Fruit fly (Drosophila melanogaster) whole organism, embryonic: Measurements from ENCODE around the gene Rab40.

ENCODE experiments used
- Ada2b ChIP-seq: fragments of 200-800 bp; sonication (Bioruptor generic); IDR thresholded peaks from 2 replicates; pipeline ENCODE4 v1.3.6; 2022; ENCODE audit warnings: missing biosample characterization, missing genetic modification characterization
- Atf-2 ChIP-seq: fragments of 200-800 bp; sonication (Bioruptor generic); optimal IDR thresholded peaks from 2 replicates; lab custom pipeline; 2016; ENCODE audit warnings: missing biosample characterization, missing genetic modification characterization
- CG1024 ChIP-seq: fragments of 200-800 bp; sonication (Bioruptor generic); IDR thresholded peaks from 2 replicates; pipeline ENCODE4 v1.3.6; 2022; ENCODE audit warnings: missing biosample characterization, missing genetic modification characterization
- CG10274 ChIP-seq: fragments of 200-800 bp; sonication (Bioruptor generic); optimal IDR thresholded peaks from 3 replicates; lab custom pipeline; 2017; ENCODE audit warnings: missing biosample characterization, mild to moderate bottlenecking, missing genetic modification characterization
- CG11723 ChIP-seq: fragments of 200-800 bp; sonication (Bioruptor generic); optimal IDR thresholded peaks from 2 replicates; lab custom pipeline; 2017; ENCODE audit warnings: missing biosample characterization, mild to moderate bottlenecking, missing genetic modification characterization
- CG12391 ChIP-seq: fragments of 200-800 bp; sonication (Bioruptor generic); optimal IDR thresholded peaks from 3 replicates; lab custom pipeline; 2018; ENCODE audit warnings: missing biosample characterization, mild to moderate bottlenecking, missing genetic modification characterization, moderate library complexity
- CG12769 ChIP-seq: fragments of 200-800 bp; sonication (Bioruptor generic); optimal IDR thresholded peaks from 2 replicates; lab custom pipeline; 2019; ENCODE audit warnings: missing biosample characterization, mild to moderate bottlenecking, missing genetic modification characterization, moderate library complexity
- CG12942 ChIP-seq: fragments of 200-800 bp; sonication (Bioruptor generic); optimal IDR thresholded peaks from 3 replicates; lab custom pipeline; 2016; ENCODE audit warnings: missing biosample characterization, missing genetic modification characterization
- CG13775 ChIP-seq: fragments of 200-800 bp; sonication (Bioruptor generic); optimal IDR thresholded peaks from 3 replicates; lab custom pipeline; 2017; ENCODE audit warnings: missing biosample characterization, mild to moderate bottlenecking, missing genetic modification characterization
- CG14667 ChIP-seq: fragments of 200-800 bp; sonication (Bioruptor generic); IDR thresholded peaks from 2 replicates; pipeline ENCODE4 v1.3.6; 2022; ENCODE audit warnings: missing biosample characterization, missing genetic modification characterization
- CG15011 ChIP-seq: fragments of 200-800 bp; sonication (Bioruptor generic); optimal IDR thresholded peaks from 3 replicates; lab custom pipeline; 2018; ENCODE audit warnings: missing biosample characterization, mild to moderate bottlenecking, missing genetic modification characterization
- CG17359 ChIP-seq: fragments of 200-800 bp; sonication (Bioruptor generic); optimal IDR thresholded peaks from 3 replicates; lab custom pipeline; 2018; ENCODE audit warnings: missing biosample characterization, mild to moderate bottlenecking, missing genetic modification characterization, moderate library complexity
- CG1832 ChIP-seq: fragments of 200-800 bp; sonication (Bioruptor generic); optimal IDR thresholded peaks from 2 replicates; lab custom pipeline; 2017; ENCODE audit warnings: missing biosample characterization, mild to moderate bottlenecking, missing genetic modification characterization, inconsistent platforms
- CG2678 ChIP-seq: fragments of 200-800 bp; sonication (Bioruptor generic); optimal IDR thresholded peaks from 3 replicates; lab custom pipeline; 2019; ENCODE audit warnings: missing biosample characterization, mild to moderate bottlenecking, missing genetic modification characterization, moderate library complexity
- CG32532 ChIP-seq: fragments of 200-800 bp; sonication (Bioruptor generic); IDR thresholded peaks from 2 replicates; pipeline ENCODE4 v1.3.6; 2022; ENCODE audit warnings: missing biosample characterization, missing genetic modification characterization
- CG3281 ChIP-seq: fragments of 200-800 bp; sonication (Bioruptor generic); optimal IDR thresholded peaks from 3 replicates; lab custom pipeline; 2017; ENCODE audit warnings: missing biosample characterization, mild to moderate bottlenecking, missing genetic modification characterization
- CG8478 ChIP-seq: fragments of >200 bp; optimal IDR thresholded peaks from 2 replicates; lab custom pipeline; 2018
- CG9727 ChIP-seq: fragments of 200-800 bp; sonication (Bioruptor generic); optimal IDR thresholded peaks from 3 replicates; lab custom pipeline; 2017; ENCODE audit warnings: missing biosample characterization, mild to moderate bottlenecking, missing genetic modification characterization
- CG9876 ChIP-seq: fragments of 200-800 bp; sonication (Bioruptor generic); optimal IDR thresholded peaks from 2 replicates; lab custom pipeline; 2016; ENCODE audit warnings: missing biosample characterization, missing genetic modification characterization
- Deaf1 ChIP-seq: fragments of 200-800 bp; optimal IDR thresholded peaks from 3 replicates; lab custom pipeline; 2019; ENCODE audit warnings: missing biosample characterization, mild to moderate bottlenecking, missing genetic modification characterization, moderate library complexity
- Doc3 ChIP-seq: fragments of 200-800 bp; sonication (Bioruptor generic); IDR thresholded peaks from 3 replicates; pipeline ENCODE4 v1.3.6; 2022; ENCODE audit warnings: missing biosample characterization, missing genetic modification characterization; ENCODE audit not compliant: partially characterized antibody
- Elba2 ChIP-seq: fragments of 200-800 bp; sonication (Bioruptor generic); optimal IDR thresholded peaks from 3 replicates; lab custom pipeline; 2016; ENCODE audit warnings: missing biosample characterization, missing genetic modification characterization
- Hmr ChIP-seq: fragments of 200-800 bp; sonication (Bioruptor generic); optimal IDR thresholded peaks from 3 replicates; lab custom pipeline; 2017; ENCODE audit warnings: mild to moderate bottlenecking, missing biosample characterization, missing genetic modification reagents, missing genetic modification characterization
- Hr51 ChIP-seq, 2 experiments: fragments of 200-800 bp; sonication (Bioruptor generic); optimal IDR thresholded peaks; 2 replicates in 1 of 2; 3 replicates in 1 of 2; lab custom pipeline; 2016 to 2018; ENCODE audit warnings: missing biosample characterization in 2 of 2, missing genetic modification characterization in 2 of 2, mild to moderate bottlenecking in 1 of 2, moderate library complexity in 1 of 2
- Lpt ChIP-seq: fragments of >200 bp; optimal IDR thresholded peaks from 2 replicates; lab custom pipeline; 2018; ENCODE audit warnings: missing biosample characterization, missing genetic modification characterization
- Med ChIP-seq: fragments of 200-800 bp; sonication (Bioruptor generic); peaks from one replicate; lab custom pipeline; 2016; ENCODE audit warnings: missing biosample characterization, missing genetic modification characterization, mild to moderate bottlenecking, inconsistent platforms, moderate library complexity
- Nf-YB ChIP-seq: fragments of 200-800 bp; sonication (Bioruptor generic); optimal IDR thresholded peaks from 3 replicates; lab custom pipeline; 2019; ENCODE audit warnings: missing biosample characterization, mild to moderate bottlenecking, missing genetic modification characterization, moderate library complexity
- TFAM ChIP-seq: fragments of 200-800 bp; sonication (Bioruptor generic); optimal IDR thresholded peaks from 2 replicates; lab custom pipeline; 2017; ENCODE audit warnings: missing biosample characterization, missing genetic modification characterization, inconsistent platforms
- Taf1 ChIP-seq: fragments of 200-800 bp; sonication (Bioruptor generic); IDR thresholded peaks from 2 replicates; pipeline ENCODE4 v1.3.6; 2022; ENCODE audit warnings: missing biosample characterization, missing genetic modification characterization
- Xbp1 ChIP-seq: fragments of 200-800 bp; sonication (Bioruptor generic); optimal IDR thresholded peaks from 3 replicates; lab custom pipeline; 2016; ENCODE audit warnings: missing biosample characterization, mild to moderate bottlenecking, missing genetic modification characterization
- al ChIP-seq: fragments of 200-800 bp; sonication (Bioruptor generic); IDR thresholded peaks from 2 replicates; pipeline ENCODE4 v1.3.6; 2022; ENCODE audit warnings: missing biosample characterization, missing genetic modification characterization
- ap ChIP-seq: fragments of 200-800 bp; sonication (Bioruptor generic); IDR thresholded peaks from 2 replicates; pipeline ENCODE4 v1.3.6; 2022; ENCODE audit warnings: missing biosample characterization, missing genetic modification characterization
- caup ChIP-seq: fragments of 200-800 bp; sonication (Bioruptor generic); optimal IDR thresholded peaks from 3 replicates; lab custom pipeline; 2017; ENCODE audit warnings: missing biosample characterization, mild to moderate bottlenecking, missing genetic modification characterization, moderate library complexity; ENCODE audit not compliant: severe bottlenecking
- cg ChIP-seq: fragments of 200-800 bp; sonication (Bioruptor generic); optimal IDR thresholded peaks from 3 replicates; lab custom pipeline; 2019; ENCODE audit warnings: missing biosample characterization, mild to moderate bottlenecking, missing genetic modification characterization, moderate library complexity
- chm ChIP-seq: fragments of 200-800 bp; sonication (Bioruptor generic); IDR thresholded peaks from 2 replicates; pipeline ENCODE4 v1.3.6; 2022; ENCODE audit warnings: missing biosample characterization, missing genetic modification characterization
- corto ChIP-seq: fragments of 200-800 bp; sonication (Bioruptor generic); optimal IDR thresholded peaks from 2 replicates; lab custom pipeline; 2016; ENCODE audit warnings: missing biosample characterization, mild to moderate bottlenecking, missing genetic modification characterization, moderate library complexity
- dmrt99B ChIP-seq: fragments of 200-800 bp; sonication (Bioruptor generic); optimal IDR thresholded peaks from 2 replicates; lab custom pipeline; 2018; ENCODE audit warnings: missing biosample characterization, mild to moderate bottlenecking, missing genetic modification characterization, moderate library complexity
- grn ChIP-seq: fragments of 200-800 bp; sonication (Bioruptor generic); optimal IDR thresholded peaks from 3 replicates; lab custom pipeline; 2017; ENCODE audit warnings: missing biosample characterization, missing genetic modification characterization
- hb ChIP-seq: fragments of 200-800 bp; sonication (Bioruptor generic); IDR thresholded peaks from 3 replicates; pipeline ENCODE4 v1.3.6; 2022; ENCODE audit warnings: missing biosample characterization, missing genetic modification characterization; ENCODE audit not compliant: partially characterized antibody
- hbn ChIP-seq: fragments of 200-800 bp; sonication (Bioruptor generic); IDR thresholded peaks from 2 replicates; pipeline ENCODE4 v1.3.6; 2022; ENCODE audit warnings: missing biosample characterization, missing genetic modification characterization; ENCODE audit not compliant: partially characterized antibody
- ken ChIP-seq: fragments of 200-800 bp; sonication (Bioruptor generic); IDR thresholded peaks from 3 replicates; pipeline ENCODE4 v1.3.6; 2022; ENCODE audit warnings: missing biosample characterization, missing genetic modification characterization
- lola ChIP-seq, 3 experiments: fragments of >200 bp in 2 of 3; fragments of 200-800 bp in 1 of 3; sonication (Bioruptor generic) in 1 of 3; optimal IDR thresholded peaks; 2 replicates each; lab custom pipeline; 2017 to 2019; ENCODE audit warnings: missing biosample characterization in 3 of 3, missing genetic modification characterization in 3 of 3, mild to moderate bottlenecking in 1 of 3, moderate library complexity in 1 of 3
- lov ChIP-seq, 2 experiments: fragments of 200-800 bp in 1 of 2; fragments of >200 bp in 1 of 2; sonication (Bioruptor generic) in 1 of 2; IDR thresholded peaks in 1 of 2; optimal IDR thresholded peaks in 1 of 2; 2 replicates in 1 of 2; 3 replicates in 1 of 2; pipeline versions ENCODE4 v1.3.6 to Lab custom; 2017 to 2022; ENCODE audit warnings: missing biosample characterization in 1 of 2, missing genetic modification characterization in 1 of 2
- otp ChIP-seq: fragments of 200-800 bp; sonication (Bioruptor generic); IDR thresholded peaks from 3 replicates; pipeline ENCODE4, ENCODE4 v1.3.6; 2022; ENCODE audit warnings: missing biosample characterization, missing genetic modification characterization
- pb ChIP-seq: fragments of 200-800 bp; sonication (Bioruptor generic); optimal IDR thresholded peaks from 3 replicates; lab custom pipeline; 2016; ENCODE audit warnings: missing biosample characterization, missing genetic modification characterization
- sc ChIP-seq, 3 experiments: fragments of >200 bp in 2 of 3; fragments of 200-800 bp in 1 of 3; sonication (Bioruptor generic) in 1 of 3; optimal IDR thresholded peaks; 2 replicates in 2 of 3; 3 replicates in 1 of 3; lab custom pipeline; 2017; ENCODE audit warnings: mild to moderate bottlenecking in 1 of 3, missing biosample characterization in 1 of 3, missing genetic modification characterization in 1 of 3, missing genetic modification reagents in 1 of 3
- so ChIP-seq: fragments of 200-800 bp; sonication (Bioruptor generic); IDR thresholded peaks from 3 replicates; pipeline ENCODE4 v1.3.6; 2022; ENCODE audit warnings: missing biosample characterization, missing genetic modification characterization
- sr ChIP-seq: fragments of 200-800 bp; sonication (Bioruptor generic); IDR thresholded peaks from 3 replicates; pipeline ENCODE4 v1.3.6; 2022; ENCODE audit warnings: missing biosample characterization, missing genetic modification characterization
- yki ChIP-seq: fragments of >200 bp; optimal IDR thresholded peaks from 3 replicates; lab custom pipeline; 2018
- z ChIP-seq: fragments of 200-800 bp; sonication (Bioruptor generic); IDR thresholded peaks from 3 replicates; pipeline ENCODE4 v1.3.6; 2022; ENCODE audit warnings: missing biosample characterization, missing genetic modification characterization

Gene Rab40

DNA sequence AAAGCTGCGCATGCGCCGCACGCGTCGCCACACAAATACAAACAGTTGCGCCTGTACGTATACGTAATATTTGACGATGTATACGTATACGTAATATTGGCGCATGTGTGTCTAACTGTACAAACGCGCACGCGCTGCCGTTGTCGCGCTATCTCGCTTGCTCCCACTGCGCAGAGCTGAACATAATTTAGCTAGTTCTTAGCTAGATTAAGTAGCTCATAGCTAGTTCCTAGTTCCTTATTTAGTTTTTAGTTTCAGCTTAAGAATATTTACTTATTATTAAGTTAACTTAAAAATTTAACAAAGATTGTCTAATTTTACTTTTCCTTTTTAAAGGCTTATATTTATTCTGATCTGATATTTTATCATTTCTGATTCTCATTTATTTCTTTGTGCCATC is 17.4 kb upstream of the Rab40 start (continued):
- TF ChIP-seq CG9727 (GFP tag; lab: Kevin White, UChicago) (peak; percentile 19), grn (GFP tag; lab: Kevin White, UChicago) (no peak), CG9876 (no peak), Atf-2 (GFP tag; lab: Kevin White, UChicago) (no peak), CG3281 (GFP tag; lab: Kevin White, UChicago) (peak; percentile 2), CG17359 (tag; lab: Kevin White, UChicago) (peak; percentile 12), z (GFP tag; lab: Robert Waterston, UW) (no peak), Hmr (GFP tag; lab: Kevin White, UChicago) (peak; percentile 53), lola (GFP tag; optimal IDR thresholded peaks at IDR 0.05; lab: Kevin White, UChicago) (no peak), Deaf1 (tag; lab: Kevin White, UChicago) (peak; percentile 6), Ada2b (GFP tag; lab: Robert Waterston, UW) (no peak), ken (GFP tag; lab: Robert Waterston, UW) (no peak), sr (no peak), yki (no peak), CG1832 (GFP tag; lab: Kevin White, UChicago) (no peak), CG12942 (GFP tag; lab: Kevin White, UChicago) (no peak), pb (no peak), CG1024 (no peak), CG12769 (tag; lab: Kevin White, UChicago) (no peak), lov (optimal IDR thresholded peaks at IDR 0.05; lab: Kevin White, UChicago) (no peak), lov (GFP tag; IDR thresholded peaks at IDR 0.05; lab: Robert Waterston, UW) (no peak), cg (GFP tag; lab: Kevin White, UChicago) (peak; percentile 54), so (GFP tag; lab: Robert Waterston, UW) (0 out of 3 replicates have a peak, but pooled peaks have one; percentile 32), CG14667 (GFP tag; lab: Robert Waterston, UW) (no peak), CG10274 (GFP tag; lab: Kevin White, UChicago) (no peak), sc (optimal IDR thresholded peaks at IDR 0.05; lab: Kevin White, UChicago) (no peak), sc (GFP tag; optimal IDR thresholded peaks at IDR 0.05; lab: Kevin White, UChicago) (no peak), Doc3 (GFP tag; lab: Robert Waterston, UW) (no peak), CG32532 (peak; percentile 27; the same call in 1 of the 2 replicates), TFAM (GFP tag; lab: Kevin White, UChicago) (no peak), CG11723 (no peak), CG2678 (tag; lab: Kevin White, UChicago) (peak; percentile 64), al (GFP tag; lab: Robert Waterston, UW) (no peak), CG15011 (no peak), Hr51 (GFP tag; optimal IDR thresholded peaks at IDR 0.05; lab: Kevin White, UChicago) (peak in 1 of 2 experiments; percentile 54), Taf1 (GFP tag; lab: Robert Waterston, UW) (no peak), chm (GFP tag; lab: Robert Waterston, UW) (no peak), CG12391 (tag; lab: Kevin White, UChicago) (peak; percentile 37), Med (GFP tag; lab: Kevin White, UChicago) (peak; percentile 69), Elba2 (no peak), Nf-YB (GFP tag; lab: Kevin White, UChicago) (no peak), caup (GFP tag; lab: Kevin White, UChicago) (no peak), corto (GFP tag; lab: Kevin White, UChicago) (no peak), hb (GFP tag; lab: Robert Waterston, UW) (no peak), CG8478 (lab: Kevin White, UChicago) (no peak), otp (GFP tag; lab: Robert Waterston, UW) (no peak), Xbp1 (GFP tag; lab: Kevin White, UChicago) (peak; percentile 7), CG13775 (GFP tag; lab: Kevin White, UChicago) (no peak), hbn (GFP tag; lab: Robert Waterston, UW) (no peak), dmrt99B (tag; lab: Kevin White, UChicago) (peak; percentile 26), ap (GFP tag; lab: Robert Waterston, UW) (no peak), Lpt (GFP tag; lab: Kevin White, UChicago) (no peak)
